Fruit fly (Drosophila melanogaster) whole organism, pupa: Measurements from ENCODE around the gene Dop1R2.
A peak's percentile ranks its signal among the peaks of the same experiment; 100 is the strongest.

Experiments used
- CG10348 ChIP-seq: fragments of 200-800 bp; sonication (Bioruptor generic); IDR thresholded peaks from 2 replicates; pipeline ENCODE4 v1.3.6; 2022; ENCODE audit warnings: missing biosample characterization, missing genetic modification characterization
- CG12605 ChIP-seq: fragments of 200-800 bp; sonication (Bioruptor generic); IDR thresholded peaks from 2 replicates; pipeline ENCODE4 v1.3.6; 2022; ENCODE audit warnings: missing biosample characterization, missing genetic modification characterization
- CG13204 ChIP-seq: fragments of 200-800 bp; sonication (Bioruptor generic); optimal IDR thresholded peaks from 2 replicates; lab custom pipeline; 2018; ENCODE audit warnings: missing biosample characterization, mild to moderate bottlenecking, missing genetic modification characterization, moderate library complexity
- CG14655 ChIP-seq: fragments of 200-800 bp; sonication (Bioruptor generic); optimal IDR thresholded peaks from 3 replicates; lab custom pipeline; 2017; ENCODE audit warnings: mild to moderate bottlenecking, missing biosample characterization, missing genetic modification reagents, missing genetic modification characterization
- CG15710 ChIP-seq: fragments of 200-800 bp; sonication (Bioruptor generic); optimal IDR thresholded peaks from 2 replicates; lab custom pipeline; 2018; ENCODE audit warnings: missing biosample characterization, mild to moderate bottlenecking, missing genetic modification characterization, moderate library complexity
- CG17806 ChIP-seq: fragments of 200-800 bp; sonication (Bioruptor generic); optimal IDR thresholded peaks from 2 replicates; lab custom pipeline; 2018; ENCODE audit warnings: missing biosample characterization, mild to moderate bottlenecking, missing genetic modification characterization, moderate library complexity
- CG32121 ChIP-seq: fragments of 200-800 bp; sonication (Bioruptor generic); IDR thresholded peaks from 2 replicates; pipeline ENCODE4 v1.3.6; 2022; ENCODE audit warnings: missing biosample characterization, missing genetic modification characterization
- CG34367 ChIP-seq: fragments of 200-800 bp; sonication (Bioruptor generic); optimal IDR thresholded peaks from 2 replicates; lab custom pipeline; 2018; ENCODE audit warnings: missing biosample characterization, mild to moderate bottlenecking, missing genetic modification characterization
- CG4496 ChIP-seq: fragments of 200-800 bp; sonication (Bioruptor generic); IDR thresholded peaks from 3 replicates; pipeline ENCODE4 v1.3.6; 2022; ENCODE audit warnings: missing biosample characterization, missing genetic modification characterization
- CG8159 ChIP-seq: fragments of 200-800 bp; sonication (Bioruptor generic); optimal IDR thresholded peaks from 3 replicates; lab custom pipeline; 2018; ENCODE audit warnings: missing biosample characterization, mild to moderate bottlenecking, missing genetic modification characterization, moderate library complexity
- CG8301 ChIP-seq: fragments of 200-800 bp; sonication (Bioruptor generic); optimal IDR thresholded peaks from 2 replicates; lab custom pipeline; 2018; ENCODE audit warnings: missing biosample characterization, mild to moderate bottlenecking, missing genetic modification characterization
- CG9948 ChIP-seq: fragments of 200-800 bp; sonication (Bioruptor generic); optimal IDR thresholded peaks from 2 replicates; lab custom pipeline; 2018; ENCODE audit warnings: missing biosample characterization, mild to moderate bottlenecking, missing genetic modification characterization, moderate library complexity
- D1 ChIP-seq: fragments of 200-800 bp; sonication (Bioruptor generic); optimal IDR thresholded peaks from 2 replicates; lab custom pipeline; 2018; ENCODE audit warnings: missing biosample characterization, mild to moderate bottlenecking, missing genetic modification characterization, moderate library complexity
- EcR ChIP-seq: fragments of 200-800 bp; sonication (Bioruptor generic); optimal IDR thresholded peaks from 3 replicates; lab custom pipeline; 2019; ENCODE audit warnings: missing biosample characterization, missing genetic modification characterization, mild to moderate bottlenecking, moderate library complexity, missing genetic modification reagents
- Ets98B ChIP-seq: fragments of 200-800 bp; sonication (Bioruptor generic); IDR thresholded peaks from 2 replicates; pipeline ENCODE4 v1.3.6; 2022; ENCODE audit warnings: missing biosample characterization, missing genetic modification characterization
- Pif1A ChIP-seq: fragments of 200-800 bp; sonication (Bioruptor generic); optimal IDR thresholded peaks from 3 replicates; lab custom pipeline; 2016; ENCODE audit warnings: missing biosample characterization, missing genetic modification characterization
- Pif1B ChIP-seq: fragments of 200-800 bp; sonication (Bioruptor generic); optimal IDR thresholded peaks from 3 replicates; lab custom pipeline; 2016; ENCODE audit warnings: missing biosample characterization, missing genetic modification characterization
- Snoo ChIP-seq: fragments of 200-800 bp; sonication (Bioruptor generic); optimal IDR thresholded peaks from 3 replicates; lab custom pipeline; 2017; ENCODE audit warnings: missing biosample characterization, mild to moderate bottlenecking, missing genetic modification characterization, inconsistent platforms
- fd96Ca ChIP-seq: fragments of 200-800 bp; sonication (Bioruptor generic); IDR thresholded peaks from 3 replicates; pipeline ENCODE4 v1.3.6; 2022; ENCODE audit warnings: missing biosample characterization, missing genetic modification characterization
- gl ChIP-seq: fragments of 200-800 bp; sonication (Bioruptor generic); optimal IDR thresholded peaks from 2 replicates; lab custom pipeline; 2018; ENCODE audit warnings: missing biosample characterization, mild to moderate bottlenecking, missing genetic modification characterization
- rn ChIP-seq: fragments of 200-800 bp; sonication (Bioruptor generic); IDR thresholded peaks from 2 replicates; pipeline ENCODE4 v1.3.6; 2022; ENCODE audit warnings: missing biosample characterization, missing genetic modification characterization

Gene Dop1R2

DNA sequence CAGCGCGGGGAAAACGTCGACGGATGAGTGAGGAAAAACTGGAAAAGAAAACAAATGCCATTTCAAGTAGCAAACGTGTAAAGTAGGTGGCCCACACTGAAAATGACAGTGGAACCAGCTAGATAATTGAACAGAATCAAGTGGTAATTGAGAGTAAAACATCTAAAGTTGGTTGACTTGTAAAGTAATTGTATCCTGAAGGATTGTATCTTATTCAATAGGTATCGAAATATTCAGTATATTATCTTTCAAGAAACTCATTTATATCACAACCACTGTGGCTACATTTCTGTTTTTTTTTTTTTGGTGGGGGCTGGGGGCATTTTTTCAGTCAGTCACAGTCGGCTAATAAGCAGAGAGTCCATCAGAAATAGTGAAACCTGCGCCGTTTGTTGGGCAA, 39.4 kb upstream of the Dop1R2 start:
- TF ChIP-seq CG14655 (no peak), CG12605 (GFP tag; lab: Robert Waterston, UW) (no peak), D1 (no peak), CG13204 (no peak), EcR (GFP tag; lab: Kevin White, UChicago) (no peak), CG8301 (tag; lab: Kevin White, UChicago) (no peak), gl (tag; lab: Kevin White, UChicago) (no peak), CG4496 (peak; percentile 39; the same call in 1 of the 3 replicates), Ets98B (GFP tag; lab: Robert Waterston, UW) (peak; percentile 58; the same call in 1 of the 2 replicates)

DNA sequence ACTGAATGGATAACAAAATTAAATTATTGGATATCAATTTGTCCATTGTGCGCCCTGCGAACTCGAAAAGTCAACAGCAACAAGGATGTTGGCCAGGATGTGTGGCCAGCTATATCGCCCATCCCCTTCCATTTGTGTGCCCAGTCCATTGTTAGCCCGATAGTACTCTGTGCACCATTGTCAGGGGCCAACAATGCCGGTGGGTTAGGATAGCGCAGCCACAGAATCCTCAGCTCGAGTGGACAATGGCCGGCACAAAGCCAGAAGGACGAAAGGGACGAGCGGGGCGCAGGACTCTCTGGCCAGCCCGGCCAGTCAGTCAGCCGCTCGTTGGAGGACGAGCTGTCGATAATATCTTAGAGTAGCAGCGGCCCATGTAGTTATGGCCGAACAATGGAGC, 38.1 kb upstream of the Dop1R2 start:
- no peak for TF ChIP-seq CG32121 (GFP tag; lab: Robert Waterston, UW)
- no peak for TF ChIP-seq CG15710

DNA sequence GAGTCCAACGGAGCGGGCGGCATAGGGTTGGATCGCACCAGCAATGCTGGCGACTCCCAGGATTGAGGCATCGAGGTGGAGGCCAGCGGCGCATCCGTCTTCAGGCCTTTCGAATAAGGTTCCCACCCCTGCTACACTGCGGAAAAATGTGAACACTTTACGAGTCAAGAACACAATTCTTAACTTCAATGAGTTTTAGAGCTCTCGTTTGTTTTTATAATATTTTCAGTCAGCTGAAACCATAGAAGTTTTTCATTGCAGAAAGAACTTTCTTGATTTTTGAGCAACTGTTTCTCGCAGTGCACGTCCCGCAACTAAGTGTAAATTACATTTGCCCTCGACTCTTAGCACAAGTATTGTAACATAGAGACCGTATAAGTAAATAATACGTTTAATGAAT, 36.6 kb upstream of the Dop1R2 start:
- TF ChIP-seq CG15710 (no peak), EcR (GFP tag; lab: Kevin White, UChicago) (no peak), Snoo (tag; lab: Kevin White, UChicago) (no peak), CG10348 (GFP tag; lab: Robert Waterston, UW) (no peak), CG14655 (no peak), CG34367 (tag; lab: Kevin White, UChicago) (no peak), CG13204 (no peak), Pif1B (GFP tag; lab: Kevin White, UChicago) (no peak), rn (no peak), Ets98B (GFP tag; lab: Robert Waterston, UW) (no peak), CG32121 (GFP tag; lab: Robert Waterston, UW) (no peak), CG9948 (no peak), Pif1A (no peak), D1 (no peak), gl (tag; lab: Kevin White, UChicago) (no peak), CG4496 (no peak), CG17806 (tag; lab: Kevin White, UChicago) (no peak)
- TF ChIP-seq, all 21 proteins: peak for 0

DNA sequence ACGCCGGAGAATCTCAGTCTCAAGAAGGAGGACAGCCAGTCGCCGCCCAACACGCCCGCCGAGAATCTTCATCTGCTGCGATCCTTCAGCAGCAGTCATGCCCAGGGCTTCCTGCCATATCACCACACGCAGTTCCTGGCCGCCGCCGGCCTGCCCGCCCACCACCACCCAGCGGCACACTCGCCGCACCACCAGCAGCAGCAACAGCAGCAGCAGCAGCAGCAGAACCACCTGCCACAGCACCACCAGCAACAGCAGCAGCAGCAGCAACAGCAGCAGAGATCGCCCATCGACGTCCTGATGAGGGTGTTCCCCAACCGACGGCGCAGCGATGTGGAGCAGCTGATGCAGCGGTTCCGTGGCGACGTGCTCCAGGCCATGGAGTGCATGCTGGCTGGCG, 36.0 kb upstream of the Dop1R2 start:
- no peak for TF ChIP-seq CG10348 (GFP tag; lab: Robert Waterston, UW)
- TF ChIP-seq Ets98B (GFP tag; lab: Robert Waterston, UW), result no peak
- TF ChIP-seq CG17806 (tag; lab: Kevin White, UChicago), result no peak
- no peak for TF ChIP-seq rn
- TF ChIP-seq CG13204, result no peak
- no peak for TF ChIP-seq CG14655
- TF ChIP-seq Pif1B (GFP tag; lab: Kevin White, UChicago), result no peak
- TF ChIP-seq CG34367 (tag; lab: Kevin White, UChicago), result no peak
- TF ChIP-seq Snoo (tag; lab: Kevin White, UChicago), result no peak
- no peak for TF ChIP-seq gl (tag; lab: Kevin White, UChicago)
- TF ChIP-seq Pif1A, result no peak
- no peak for TF ChIP-seq EcR (GFP tag; lab: Kevin White, UChicago)
- no peak for TF ChIP-seq CG8301 (tag; lab: Kevin White, UChicago)
- TF ChIP-seq CG15710, result no peak
- no peak for TF ChIP-seq CG8159 (tag; lab: Kevin White, UChicago)
- no peak for TF ChIP-seq CG12605 (GFP tag; lab: Robert Waterston, UW)
- TF ChIP-seq D1, result no peak
- TF ChIP-seq fd96Ca (GFP tag; lab: Robert Waterston, UW), result no peak
- no peak for TF ChIP-seq CG9948
- no peak for TF ChIP-seq CG32121 (GFP tag; lab: Robert Waterston, UW)
- TF ChIP-seq, all 21 proteins: peak for 0

DNA sequence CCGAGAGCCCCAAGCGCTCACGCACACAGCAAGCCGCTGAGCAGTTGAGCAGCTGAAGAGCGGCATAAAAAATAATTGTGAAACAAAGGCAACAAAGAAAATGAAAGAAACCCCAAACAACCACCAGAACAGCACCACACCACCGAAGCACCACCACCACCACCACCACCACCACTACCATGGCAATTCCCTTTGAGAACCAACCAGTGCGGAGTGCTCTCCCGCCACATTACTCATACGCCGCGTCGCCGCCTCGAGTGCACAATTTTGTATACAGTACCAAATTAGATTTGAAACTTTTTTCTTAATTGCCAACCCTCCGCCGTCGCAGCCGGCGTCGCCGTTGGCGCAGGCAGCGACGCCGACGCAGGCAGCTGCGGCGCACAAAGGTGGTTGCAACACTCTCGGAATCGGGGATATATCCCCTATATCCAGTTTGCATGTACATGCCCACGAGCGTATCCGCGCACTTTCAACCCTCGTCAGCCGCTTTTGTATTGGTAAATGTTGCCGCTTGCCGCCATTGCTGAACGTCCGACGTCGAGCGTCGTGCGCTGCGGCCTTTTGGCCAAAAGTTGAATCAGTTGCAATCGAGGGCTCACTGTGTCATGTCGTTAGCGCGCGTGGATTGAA, 32.3 kb upstream of the Dop1R2 start, which contains the start of gene dmrt99B:
Gene dmrt99B (plus strand): TSS at position 583 of the 633 bp plus-strand sequence.
- no peak for TF ChIP-seq Pif1B (GFP tag; lab: Kevin White, UChicago)
- no peak for TF ChIP-seq CG14655
- no peak for TF ChIP-seq rn
- TF ChIP-seq CG17806 (tag; lab: Kevin White, UChicago), result no peak
- no peak for TF ChIP-seq Pif1A
- TF ChIP-seq CG9948, result no peak
- TF ChIP-seq CG13204, result no peak
- TF ChIP-seq CG32121 (GFP tag; lab: Robert Waterston, UW), result no peak
- no peak for TF ChIP-seq CG4496
- no peak for TF ChIP-seq CG34367 (tag; lab: Kevin White, UChicago)
- no peak for TF ChIP-seq gl (tag; lab: Kevin White, UChicago)
- no peak for TF ChIP-seq EcR (GFP tag; lab: Kevin White, UChicago)
- no peak for TF ChIP-seq CG10348 (GFP tag; lab: Robert Waterston, UW)
- TF ChIP-seq Ets98B (GFP tag; lab: Robert Waterston, UW), result no peak
- TF ChIP-seq CG8159 (tag; lab: Kevin White, UChicago), result no peak
- TF ChIP-seq Snoo (tag; lab: Kevin White, UChicago), result no peak
- TF ChIP-seq CG15710, result no peak

DNA sequence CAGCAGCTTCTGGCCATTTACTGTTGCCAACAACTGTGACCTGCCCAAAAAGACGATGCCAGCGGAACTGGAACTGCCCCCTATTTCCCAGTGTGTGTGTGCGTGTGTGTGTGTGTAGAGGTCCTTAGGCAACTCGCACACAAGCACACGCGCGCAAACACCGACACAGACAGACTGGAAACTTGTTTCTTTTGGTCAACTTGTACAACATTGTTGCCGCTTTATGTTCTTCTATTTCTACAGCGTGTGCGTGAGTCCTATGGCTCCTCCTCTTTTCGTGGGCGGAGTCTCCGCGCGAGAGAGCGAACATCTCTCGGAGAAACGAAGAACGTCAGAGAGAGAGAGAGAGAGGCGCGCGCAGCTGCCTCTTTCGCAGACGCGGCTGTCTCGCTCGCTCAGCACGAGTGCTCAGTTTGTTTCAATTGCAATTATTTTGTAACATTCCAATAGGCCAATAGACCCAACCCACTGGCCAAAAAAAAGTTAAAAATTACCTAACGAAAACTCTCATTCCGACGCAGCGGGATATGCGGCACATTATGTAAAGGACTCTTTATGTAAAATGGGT, 31.3 kb upstream of the Dop1R2 start:
- TF ChIP-seq CG4496 (peak; percentile 47; the same call in 1 of the 3 replicates), fd96Ca (GFP tag; lab: Robert Waterston, UW) (peak; percentile 10; the same call in 1 of the 3 replicates), CG17806 (tag; lab: Kevin White, UChicago) (no peak), CG13204 (no peak), CG8159 (tag; lab: Kevin White, UChicago) (no peak), gl (tag; lab: Kevin White, UChicago) (no peak), CG34367 (tag; lab: Kevin White, UChicago) (no peak), Snoo (tag; lab: Kevin White, UChicago) (no peak)
- TF ChIP-seq, all 21 proteins: peak for 2
